Worm (Caenorhabditis elegans) whole organism, L1 larva: ENCODE results near the gene flp-5.

Source experiments
- C04F5.9 ChIP-seq: sonication (generic microtip); optimal IDR thresholded peaks from 2 replicates; lab custom pipeline; 2016; ENCODE audit warnings: missing genetic modification characterization, missing compliant biosample characterization
- Y116A8C.19 ChIP-seq: sonication (generic microtip); optimal IDR thresholded peaks from 2 replicates; lab custom pipeline; 2016; ENCODE audit warnings: missing compliant biosample characterization, missing genetic modification characterization, borderline replicate concordance
- alr-1 ChIP-seq: fragments of 200-800 bp; sonication (Bioruptor generic); optimal IDR thresholded peaks from 2 replicates; lab custom pipeline; 2018; ENCODE audit warnings: borderline replicate concordance, mild to moderate bottlenecking, missing genetic modification characterization, missing compliant biosample characterization
- aly-2 ChIP-seq: fragments of 150-350 bp; optimal IDR thresholded peaks from 2 replicates; lab custom pipeline; 2014; ENCODE audit warnings: missing biosample characterization, missing genetic modification characterization
- ceh-63 ChIP-seq: fragments of 200-800 bp; sonication (Bioruptor generic); optimal IDR thresholded peaks from 2 replicates; lab custom pipeline; 2018; ENCODE audit warnings: mild to moderate bottlenecking, missing genetic modification characterization, missing compliant biosample characterization
- ceh-8 ChIP-seq: fragments of 200-800 bp; sonication (Bioruptor generic); optimal IDR thresholded peaks from 2 replicates; lab custom pipeline; 2018; ENCODE audit warnings: mild to moderate bottlenecking, missing genetic modification characterization, moderate library complexity, missing compliant biosample characterization
- ceh-90 ChIP-seq: sonication (generic microtip); optimal IDR thresholded peaks from 2 replicates; lab custom pipeline; 2016; ENCODE audit warnings: missing genetic modification characterization, missing compliant biosample characterization
- ces-1 ChIP-seq: fragments of 150-350 bp; optimal IDR thresholded peaks from 2 replicates; lab custom pipeline; 2014; ENCODE audit warnings: missing biosample characterization, missing genetic modification reagents, missing genetic modification characterization
- dpl-1 ChIP-seq, 3 experiments: fragments of 150-350 bp in 2 of 3; sonication (generic microtip) in 1 of 3; optimal IDR thresholded peaks; 2 replicates each; lab custom pipeline; 2014 to 2017; ENCODE audit warnings: missing biosample characterization in 3 of 3, missing genetic modification characterization in 3 of 3, missing genetic modification reagents in 3 of 3
- dsc-1 ChIP-seq: sonication (generic microtip); optimal IDR thresholded peaks from 2 replicates; lab custom pipeline; 2016; ENCODE audit warnings: mild to moderate bottlenecking, missing genetic modification characterization, missing compliant biosample characterization
- efl-3 ChIP-seq: fragments of 200-800 bp; sonication (Bioruptor generic); optimal IDR thresholded peaks from 2 replicates; lab custom pipeline; 2018; ENCODE audit warnings: mild to moderate bottlenecking, missing genetic modification characterization, missing compliant biosample characterization
- egl-13 ChIP-seq: sonication (generic microtip); optimal IDR thresholded peaks from 2 replicates; lab custom pipeline; 2016; ENCODE audit warnings: missing genotype, missing genetic modification reagents, missing genetic modification characterization, missing compliant biosample characterization
- egl-27 ChIP-seq, 2 experiments: fragments of 150-350 bp in 1 of 2; sonication (generic microtip); optimal IDR thresholded peaks; 3 replicates each; lab custom pipeline; 2017 to 2018; ENCODE audit warnings: missing biosample characterization in 2 of 2, missing genetic modification characterization in 2 of 2, missing genetic modification reagents in 2 of 2
- elt-3 ChIP-seq, 6 experiments: fragments of 150-350 bp in 1 of 6; sonication (generic microtip); optimal IDR thresholded peaks; 2 replicates each; lab custom pipeline; 2017 to 2018; ENCODE audit warnings: missing biosample characterization in 6 of 6, missing genetic modification characterization in 6 of 6, inconsistent platforms in 1 of 6
- fkh-10 ChIP-seq: sonication (generic microtip); optimal IDR thresholded peaks from 2 replicates; lab custom pipeline; 2017; ENCODE audit warnings: missing biosample characterization, missing genetic modification reagents, missing genetic modification characterization
- fkh-8 ChIP-seq: sonication (generic microtip); optimal IDR thresholded peaks from 2 replicates; lab custom pipeline; 2016; ENCODE audit warnings: mild to moderate bottlenecking, missing genetic modification characterization, missing compliant biosample characterization
- grh-1 ChIP-seq: fragments of 200-800 bp; sonication (Bioruptor generic); IDR thresholded peaks from 2 replicates; pipeline ENCODE4 v1.3.6; 2022; ENCODE audit warnings: missing genetic modification reagents, missing genetic modification characterization, missing compliant biosample characterization
- hlh-4 ChIP-seq: sonication (generic microtip); optimal IDR thresholded peaks from 2 replicates; lab custom pipeline; 2016; ENCODE audit warnings: mild to moderate bottlenecking, missing genetic modification characterization, missing compliant biosample characterization
- hpl-2 ChIP-seq: fragments of 150-350 bp; optimal IDR thresholded peaks from 2 replicates; lab custom pipeline; 2014; ENCODE audit warnings: missing biosample characterization, missing genetic modification reagents, missing genetic modification characterization
- irx-1 ChIP-seq: sonication (generic microtip); optimal IDR thresholded peaks from 2 replicates; lab custom pipeline; 2016; ENCODE audit warnings: missing genetic modification characterization, missing compliant biosample characterization
- isw-1 ChIP-seq: fragments of 200-800 bp; sonication (Bioruptor generic); IDR thresholded peaks from 2 replicates; pipeline ENCODE4 v1.3.6; 2022; ENCODE audit warnings: missing genetic modification characterization, missing compliant biosample characterization
- jun-1 ChIP-seq: fragments of 150-350 bp; optimal IDR thresholded peaks from 2 replicates; lab custom pipeline; 2014; ENCODE audit warnings: missing biosample characterization, missing genetic modification reagents, missing genetic modification characterization
- lin-13 ChIP-seq: fragments of 150-350 bp; optimal IDR thresholded peaks from 2 replicates; lab custom pipeline; 2014; ENCODE audit warnings: missing biosample characterization, missing genetic modification reagents, missing genetic modification characterization
- lin-39 ChIP-seq: fragments of 150-350 bp; optimal IDR thresholded peaks from 2 replicates; lab custom pipeline; 2014; ENCODE audit warnings: missing biosample characterization, missing genetic modification reagents, missing genetic modification characterization
- lir-3 ChIP-seq: sonication (generic microtip); optimal IDR thresholded peaks from 2 replicates; lab custom pipeline; 2016; ENCODE audit warnings: mild to moderate bottlenecking, missing genetic modification characterization, moderate library complexity, missing compliant biosample characterization; ENCODE audit not compliant: poor library complexity
- lsy-2 ChIP-seq, 2 experiments: fragments of 150-350 bp; optimal IDR thresholded peaks; 2 replicates each; lab custom pipeline; 2014; ENCODE audit warnings: missing biosample characterization in 2 of 2, missing genetic modification characterization in 2 of 2
- mab-9 ChIP-seq: fragments of 200-800 bp; sonication (Bioruptor generic); IDR thresholded peaks from 2 replicates; pipeline ENCODE4 v1.3.6; 2022; ENCODE audit warnings: missing genetic modification reagents, missing genetic modification characterization, missing compliant biosample characterization
- mdl-1 ChIP-seq, 2 experiments: fragments of 150-350 bp; optimal IDR thresholded peaks; 2 replicates each; lab custom pipeline; 2014 to 2017; ENCODE audit warnings: missing biosample characterization in 2 of 2, missing genetic modification characterization in 2 of 2, inconsistent platforms in 1 of 2
- mef-2 ChIP-seq: fragments of 150-350 bp; optimal IDR thresholded peaks from 2 replicates; lab custom pipeline; 2014; ENCODE audit warnings: missing biosample characterization, missing genetic modification characterization
- mep-1 ChIP-seq: fragments of 150-350 bp; optimal IDR thresholded peaks from 2 replicates; lab custom pipeline; 2014; ENCODE audit warnings: missing biosample characterization, missing genetic modification characterization
- nhr-12 ChIP-seq: sonication (generic microtip); optimal IDR thresholded peaks from 2 replicates; lab custom pipeline; 2017; ENCODE audit warnings: missing biosample characterization, missing genetic modification characterization
- nhr-19 ChIP-seq: fragments of 200-800 bp; sonication (Bioruptor generic); conservative IDR thresholded peaks from 2 replicates; pipeline ENCODE4 v1.3.6; 2022; ENCODE audit warnings: missing genetic modification characterization, missing compliant biosample characterization
- nhr-20 ChIP-seq: sonication (generic microtip); optimal IDR thresholded peaks from 2 replicates; lab custom pipeline; 2016; ENCODE audit warnings: mild to moderate bottlenecking, missing genetic modification characterization, missing compliant biosample characterization
- nhr-237 ChIP-seq: fragments of 150-350 bp; optimal IDR thresholded peaks from 2 replicates; lab custom pipeline; 2014; ENCODE audit warnings: missing biosample characterization, missing genetic modification characterization
- nhr-71 ChIP-seq: sonication (generic microtip); optimal IDR thresholded peaks from 2 replicates; lab custom pipeline; 2016; ENCODE audit warnings: mild to moderate bottlenecking, missing genetic modification characterization, moderate library complexity, missing compliant biosample characterization
- pag-3 ChIP-seq: sonication (generic microtip); optimal IDR thresholded peaks from 2 replicates; lab custom pipeline; 2017; ENCODE audit warnings: missing genetic modification characterization, mild to moderate bottlenecking, missing compliant biosample characterization, antibody characterized with exemption, borderline replicate concordance; ENCODE audit not compliant: insufficient read depth
- pqm-1 ChIP-seq: sonication (generic microtip); optimal IDR thresholded peaks from 3 replicates; lab custom pipeline; 2017; ENCODE audit warnings: missing biosample characterization, missing genetic modification characterization
- rnt-1 ChIP-seq: sonication (generic microtip); optimal IDR thresholded peaks from 2 replicates; lab custom pipeline; 2016; ENCODE audit warnings: mild to moderate bottlenecking, missing genetic modification characterization, moderate library complexity, missing compliant biosample characterization
- snpc-4 ChIP-seq: fragments of 150-350 bp; optimal IDR thresholded peaks from 2 replicates; lab custom pipeline; 2014; ENCODE audit warnings: missing biosample characterization, missing genetic modification characterization
- snu-23 ChIP-seq: sonication (generic microtip); optimal IDR thresholded peaks from 2 replicates; lab custom pipeline; 2016; ENCODE audit warnings: missing genetic modification characterization, missing compliant biosample characterization
- sox-4 ChIP-seq: sonication (generic microtip); optimal IDR thresholded peaks from 2 replicates; lab custom pipeline; 2016; ENCODE audit warnings: missing genetic modification characterization, missing compliant biosample characterization
- sup-37 ChIP-seq: fragments of 200-800 bp; sonication (Bioruptor generic); optimal IDR thresholded peaks from 2 replicates; lab custom pipeline; 2018; ENCODE audit warnings: mild to moderate bottlenecking, missing genetic modification characterization, missing compliant biosample characterization
- swsn-7 ChIP-seq: sonication (generic microtip); optimal IDR thresholded peaks from 2 replicates; lab custom pipeline; 2016; ENCODE audit warnings: missing genetic modification characterization, missing compliant biosample characterization
- tbx-2 ChIP-seq: sonication (generic microtip); optimal IDR thresholded peaks from 2 replicates; lab custom pipeline; 2016; ENCODE audit warnings: missing genetic modification characterization, missing compliant biosample characterization
- unc-130 ChIP-seq: fragments of 150-350 bp; optimal IDR thresholded peaks from 2 replicates; lab custom pipeline; 2017; ENCODE audit warnings: missing biosample characterization, missing genetic modification characterization, inconsistent platforms
- unc-62 ChIP-seq: fragments of 150-350 bp; optimal IDR thresholded peaks from 2 replicates; lab custom pipeline; 2014; ENCODE audit warnings: missing biosample characterization, missing genetic modification reagents, missing genetic modification characterization
- unc-98 ChIP-seq: fragments of 200-800 bp; sonication (Bioruptor generic); IDR thresholded peaks from 2 replicates; pipeline ENCODE4 v1.3.6; 2022; ENCODE audit warnings: missing genetic modification characterization, missing compliant biosample characterization
- vab-15 ChIP-seq: sonication (generic microtip); optimal IDR thresholded peaks from 2 replicates; lab custom pipeline; 2017; ENCODE audit warnings: missing genotype, mild to moderate bottlenecking, missing genetic modification characterization, missing compliant biosample characterization
- xbp-1 ChIP-seq: sonication (generic microtip); optimal IDR thresholded peaks from 2 replicates; lab custom pipeline; 2016; ENCODE audit warnings: missing genetic modification characterization, missing compliant biosample characterization
- zip-4 ChIP-seq: fragments of 200-800 bp; sonication (Bioruptor generic); optimal IDR thresholded peaks from 2 replicates; lab custom pipeline; 2018; ENCODE audit warnings: mild to moderate bottlenecking, missing genetic modification characterization, moderate library complexity, missing compliant biosample characterization
- ztf-11 ChIP-seq, 2 experiments: sonication (generic microtip); optimal IDR thresholded peaks; 2 replicates each; lab custom pipeline; 2016 to 2017; ENCODE audit warnings: missing genetic modification characterization in 2 of 2, missing biosample characterization in 1 of 2, missing compliant biosample characterization in 1 of 2
- ztf-4 ChIP-seq: fragments of 150-350 bp; optimal IDR thresholded peaks from 2 replicates; lab custom pipeline; 2014; ENCODE audit warnings: missing biosample characterization, missing genetic modification characterization

Gene flp-5

ce11 chrX:8550099-8550498, 22.0 kb downstream of the flp-5 start (continued):
- TF ChIP-seq hpl-2 (GFP tag; lab: Kevin White, UChicago) (no peak), pag-3 (tag; lab: Kevin White, UChicago) (no peak), nhr-12 (tag; lab: Kevin White, UChicago) (no peak), sup-37 (GFP tag; lab: Kevin White, UChicago) (no peak), Y116A8C.19 (tag; lab: Kevin White, UChicago) (no peak), ceh-90 (no peak), elt-3 (tag; optimal IDR thresholded peaks at IDR 0.05; lab: Kevin White, UChicago) (peak in 4 of 6 experiments; percentile 20 to 63 (median 38)), egl-13 (tag; lab: Kevin White, UChicago) (no peak), unc-130 (tag; lab: Kevin White, UChicago) (no peak), isw-1 (GFP tag; lab: Robert Waterston, UW) (no peak), C04F5.9 (tag; lab: Kevin White, UChicago) (no peak), ztf-4 (no peak), egl-27 (tag; optimal IDR thresholded peaks at IDR 0.05; lab: Kevin White, UChicago) (peak; percentile 33 to 62), fkh-8 (tag; lab: Kevin White, UChicago) (no peak), mab-9 (GFP tag; lab: Robert Waterston, UW) (no peak), mdl-1 (tag; optimal IDR thresholded peaks at IDR 0.05; lab: Kevin White, UChicago) (peak in 1 of 2 experiments; percentile 85), xbp-1 (tag; lab: Kevin White, UChicago) (peak; percentile 63), nhr-19 (GFP tag; lab: Robert Waterston, UW) (peak; percentile 56), irx-1 (tag; lab: Kevin White, UChicago) (no peak), nhr-237 (tag; lab: Kevin White, UChicago) (peak; percentile 56), swsn-7 (tag; lab: Kevin White, UChicago) (peak; percentile 41), tbx-2 (tag; lab: Kevin White, UChicago) (peak; percentile 62), efl-3 (GFP tag; lab: Kevin White, UChicago) (no peak), dpl-1 (GFP tag; optimal IDR thresholded peaks at IDR 0.05; lab: Kevin White, UChicago) (peak in 2 of 3 experiments; percentile 7 to 40), jun-1 (tag; lab: Kevin White, UChicago) (peak; percentile 29), mef-2 (tag; lab: Kevin White, UChicago) (no peak), vab-15 (no peak), mep-1 (peak; percentile 79), pqm-1 (tag; lab: Kevin White, UChicago) (no peak), ceh-8 (GFP tag; lab: Kevin White, UChicago) (no peak), zip-4 (GFP tag; lab: Kevin White, UChicago) (no peak), lsy-2 (tag; optimal IDR thresholded peaks at IDR 0.05; lab: Kevin White, UChicago) (peak; percentile 35 to 69), nhr-71 (peak; percentile 79), aly-2 (tag; lab: Kevin White, UChicago) (no peak), dsc-1 (tag; lab: Kevin White, UChicago) (no peak), ztf-11 (tag; optimal IDR thresholded peaks at IDR 0.05; lab: Kevin White, UChicago) (no peak), grh-1 (GFP tag; lab: Robert Waterston, UW) (peak; percentile 63), ces-1 (GFP tag; lab: Kevin White, UChicago) (no peak), fkh-10 (GFP tag; lab: Kevin White, UChicago) (no peak), lin-13 (GFP tag; lab: Kevin White, UChicago) (peak; percentile 19), hlh-4 (tag; lab: Kevin White, UChicago) (no peak), unc-62 (GFP tag; lab: Kevin White, UChicago) (no peak), sox-4 (tag; lab: Kevin White, UChicago) (no peak), alr-1 (tag; lab: Kevin White, UChicago) (no peak), unc-98 (GFP tag; lab: Robert Waterston, UW) (no peak), rnt-1 (tag; lab: Kevin White, UChicago) (peak; percentile 53), nhr-20 (tag; lab: Kevin White, UChicago) (peak; percentile 89), lir-3 (tag; lab: Kevin White, UChicago) (no peak), snpc-4 (no peak), lin-39 (tag; lab: Kevin White, UChicago) (no peak), ceh-63 (no peak), snu-23 (peak; percentile 79)
